Worm (Caenorhabditis elegans): ENCODE measurements around the gene Y73B6BL.22.

Y73B6BL.22 gene

ce11 chrIV:6416553-6416952 lies at the start of gene Y73B6BL.22:
Gene Y73B6BL.22 (minus strand): TSS chrIV:6416653.
- TF ChIP-seq klf-2 (GFP tag; conservative IDR thresholded peaks at IDR 0.05) (no peak), ztf-23 (GFP tag; IDR thresholded peaks at IDR 0.05) (no peak), T22C8.4 (GFP tag; IDR thresholded peaks at IDR 0.05) (no peak), ztf-29 (GFP tag; IDR thresholded peaks at IDR 0.05) (no peak), ref-1 (GFP tag; conservative IDR thresholded peaks at IDR 0.05) (no peak)

ce11 chrIV:6464005-6464404 lies 47.6 kb upstream of the Y73B6BL.22 start, which contains the start of gene acr-25:
Gene acr-25 (plus strand): TSS chrIV:6464305.
- TF ChIP-seq cog-1 (tag; optimal IDR thresholded peaks at IDR 0.05) (no peak), ztf-23 (GFP tag; IDR thresholded peaks at IDR 0.05) (no peak), flt-1 (GFP tag; IDR thresholded peaks at IDR 0.05) (no peak), tab-1 (GFP tag; IDR thresholded peaks at IDR 0.05) (no peak), ztf-29 (GFP tag; IDR thresholded peaks at IDR 0.05) (no peak), klf-2 (GFP tag; conservative IDR thresholded peaks at IDR 0.05) (no peak), ref-1 (GFP tag; conservative IDR thresholded peaks at IDR 0.05) (no peak), med-1 (GFP tag; optimal IDR thresholded peaks at IDR 0.05; ENCODE audit: insufficient read depth) (no peak), T22C8.4 (GFP tag; IDR thresholded peaks at IDR 0.05) (no peak)

- TF ChIP-seq T22C8.4 (GFP tag; IDR thresholded peaks at IDR 0.05) (no peak), med-1 (GFP tag; optimal IDR thresholded peaks at IDR 0.05; ENCODE audit: insufficient read depth) (no peak), flt-1 (GFP tag; IDR thresholded peaks at IDR 0.05) (no peak), ztf-29 (GFP tag; IDR thresholded peaks at IDR 0.05) (no peak), klf-2 (GFP tag; conservative IDR thresholded peaks at IDR 0.05) (no peak), tab-1 (GFP tag; IDR thresholded peaks at IDR 0.05) (no peak), ref-1 (GFP tag; conservative IDR thresholded peaks at IDR 0.05) (no peak), ztf-23 (GFP tag; IDR thresholded peaks at IDR 0.05) (no peak), cog-1 (tag; optimal IDR thresholded peaks at IDR 0.05) (no peak)
Observed at ce11 chrIV:6460596-6460995, 44.1 kb upstream of the Y73B6BL.22 start.

- TF ChIP-seq ztf-29 (GFP tag; IDR thresholded peaks at IDR 0.05), result no peak
Observed at ce11 chrIV:6457472-6457871, 41.0 kb upstream of the Y73B6BL.22 start, which contains the start of gene lgc-10. Gene lgc-10 (minus strand): TSS chrIV:6457572.

- TF ChIP-seq ztf-23 (GFP tag; IDR thresholded peaks at IDR 0.05) (no peak), tab-1 (GFP tag; IDR thresholded peaks at IDR 0.05) (no peak), cog-1 (tag; optimal IDR thresholded peaks at IDR 0.05) (no peak), klf-2 (GFP tag; conservative IDR thresholded peaks at IDR 0.05) (no peak), ref-1 (GFP tag; conservative IDR thresholded peaks at IDR 0.05) (no peak), ztf-29 (GFP tag; IDR thresholded peaks at IDR 0.05) (no peak), T22C8.4 (GFP tag; IDR thresholded peaks at IDR 0.05) (no peak), med-1 (GFP tag; optimal IDR thresholded peaks at IDR 0.05; ENCODE audit: insufficient read depth) (no peak), flt-1 (GFP tag; IDR thresholded peaks at IDR 0.05) (no peak)
Observed at ce11 chrIV:6443018-6443417, 26.6 kb upstream of the Y73B6BL.22 start.

- no peak for TF ChIP-seq flt-1 (GFP tag; IDR thresholded peaks at IDR 0.05)
- no peak for TF ChIP-seq ztf-29 (GFP tag; IDR thresholded peaks at IDR 0.05)
- no peak for TF ChIP-seq cog-1 (tag; optimal IDR thresholded peaks at IDR 0.05)
- no peak for TF ChIP-seq tab-1 (GFP tag; IDR thresholded peaks at IDR 0.05)
- no peak for TF ChIP-seq med-1 (GFP tag; optimal IDR thresholded peaks at IDR 0.05; ENCODE audit: insufficient read depth)
- no peak for TF ChIP-seq klf-2 (GFP tag; conservative IDR thresholded peaks at IDR 0.05)
- no peak for TF ChIP-seq ztf-23 (GFP tag; IDR thresholded peaks at IDR 0.05)
- no peak for TF ChIP-seq T22C8.4 (GFP tag; IDR thresholded peaks at IDR 0.05)
- no peak for TF ChIP-seq ref-1 (GFP tag; conservative IDR thresholded peaks at IDR 0.05)
Observed at ce11 chrIV:6442016-6442618, 25.7 kb upstream of the Y73B6BL.22 start.

- TF ChIP-seq flt-1 (GFP tag; IDR thresholded peaks at IDR 0.05), result no peak
- no peak for TF ChIP-seq ztf-29 (GFP tag; IDR thresholded peaks at IDR 0.05)
- no peak for TF ChIP-seq cog-1 (tag; optimal IDR thresholded peaks at IDR 0.05)
- no peak for TF ChIP-seq T22C8.4 (GFP tag; IDR thresholded peaks at IDR 0.05)
- TF ChIP-seq ztf-23 (GFP tag; IDR thresholded peaks at IDR 0.05), result no peak
- TF ChIP-seq ref-1 (GFP tag; conservative IDR thresholded peaks at IDR 0.05), result no peak
- no peak for TF ChIP-seq tab-1 (GFP tag; IDR thresholded peaks at IDR 0.05)
- no peak for TF ChIP-seq med-1 (GFP tag; optimal IDR thresholded peaks at IDR 0.05; ENCODE audit: insufficient read depth)
- no peak for TF ChIP-seq klf-2 (GFP tag; conservative IDR thresholded peaks at IDR 0.05)
Observed at ce11 chrIV:6441601-6442000, 25.1 kb upstream of the Y73B6BL.22 start, which contains the start of gene Y73B6BL.31. Gene Y73B6BL.31 (plus strand): TSS chrIV:6441901.

- TF ChIP-seq cog-1 (tag; optimal IDR thresholded peaks at IDR 0.05) (no peak), flt-1 (GFP tag; IDR thresholded peaks at IDR 0.05) (no peak), tab-1 (GFP tag; IDR thresholded peaks at IDR 0.05) (no peak), T22C8.4 (GFP tag; IDR thresholded peaks at IDR 0.05) (no peak), ztf-29 (GFP tag; IDR thresholded peaks at IDR 0.05) (no peak), med-1 (GFP tag; optimal IDR thresholded peaks at IDR 0.05; ENCODE audit: insufficient read depth) (no peak), ref-1 (GFP tag; conservative IDR thresholded peaks at IDR 0.05) (no peak), ztf-23 (GFP tag; IDR thresholded peaks at IDR 0.05) (no peak), klf-2 (GFP tag; conservative IDR thresholded peaks at IDR 0.05) (no peak)
Observed at ce11 chrIV:6438051-6438450, 21.6 kb upstream of the Y73B6BL.22 start, which contains the start of gene dlc-5. Gene dlc-5 (plus strand): TSS chrIV:6438204.

ce11 chrIV:6433424-6433823 lies 17.0 kb upstream of the Y73B6BL.22 start:
- no peak for TF ChIP-seq ztf-23 (GFP tag; IDR thresholded peaks at IDR 0.05)

ce11 chrIV:6432375-6432774 lies 15.9 kb upstream of the Y73B6BL.22 start:
- no peak for TF ChIP-seq flt-1 (GFP tag; IDR thresholded peaks at IDR 0.05)
- no peak for TF ChIP-seq ztf-23 (GFP tag; IDR thresholded peaks at IDR 0.05)
- no peak for TF ChIP-seq ref-1 (GFP tag; conservative IDR thresholded peaks at IDR 0.05)
